Worm (Caenorhabditis elegans): ENCODE data around the gene cdf-1.

cdf-1 gene

DNA sequence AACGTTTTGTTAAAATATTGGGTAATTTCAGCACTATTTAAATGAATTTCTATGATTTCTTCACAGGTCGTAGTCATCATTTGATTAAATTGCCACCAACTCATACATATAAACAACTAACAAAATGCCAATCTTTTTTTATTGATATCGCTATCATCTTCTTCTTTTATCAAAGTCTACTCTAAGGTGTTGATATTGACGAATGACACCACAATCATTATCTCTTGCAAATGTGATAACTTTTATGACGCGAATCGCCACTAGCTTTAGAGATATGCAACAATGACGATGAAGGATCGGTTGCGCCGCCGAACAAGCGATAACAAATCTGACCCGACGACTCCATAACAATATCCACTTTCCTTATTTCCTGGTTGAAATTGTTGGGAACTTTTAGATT lies 9.5 kb upstream of the cdf-1 start:
- TF ChIP-seq ztf-29 (GFP tag; IDR thresholded peaks at IDR 0.05): no peak
- TF ChIP-seq klf-2 (GFP tag; conservative IDR thresholded peaks at IDR 0.05): no peak
- TF ChIP-seq tab-1 (GFP tag; IDR thresholded peaks at IDR 0.05): no peak
- TF ChIP-seq ztf-23 (GFP tag; IDR thresholded peaks at IDR 0.05): no peak
- TF ChIP-seq ref-1 (GFP tag; conservative IDR thresholded peaks at IDR 0.05): no peak
- no peak for TF ChIP-seq flt-1 (GFP tag; IDR thresholded peaks at IDR 0.05)

DNA sequence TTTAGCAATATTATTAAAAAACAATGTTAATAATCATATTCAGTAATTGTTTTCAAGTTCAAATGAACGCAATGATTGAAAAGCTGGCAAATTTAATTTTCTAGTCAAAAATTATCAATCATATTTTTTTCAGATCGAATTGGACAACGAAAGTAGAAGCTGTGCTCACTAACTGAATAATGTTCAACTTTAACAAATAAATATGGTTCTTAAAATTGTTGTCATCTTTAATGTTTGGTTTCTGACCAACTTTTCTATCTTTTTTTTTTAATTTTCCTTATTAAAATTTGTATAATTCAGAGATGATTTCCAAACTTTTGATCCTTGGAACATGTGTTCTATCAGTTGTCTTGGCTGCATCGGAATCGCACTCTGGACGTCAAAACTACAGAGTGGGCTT lies 7.0 kb upstream of the cdf-1 start, which contains the start of gene ttr-35:
Gene ttr-35 (plus strand): TSS at position 301 of the 400 bp plus-strand sequence.
- TF ChIP-seq ztf-23 (GFP tag; IDR thresholded peaks at IDR 0.05): no peak
- TF ChIP-seq ztf-29 (GFP tag; IDR thresholded peaks at IDR 0.05): no peak
- no peak for TF ChIP-seq tab-1 (GFP tag; IDR thresholded peaks at IDR 0.05)
- TF ChIP-seq ref-1 (GFP tag; conservative IDR thresholded peaks at IDR 0.05): no peak
- no peak for TF ChIP-seq klf-2 (GFP tag; conservative IDR thresholded peaks at IDR 0.05)
- TF ChIP-seq med-1 (GFP tag; optimal IDR thresholded peaks at IDR 0.05; ENCODE audit: insufficient read depth): no peak
- TF ChIP-seq flt-1 (GFP tag; IDR thresholded peaks at IDR 0.05): no peak
- no peak for TF ChIP-seq T22C8.4 (GFP tag; IDR thresholded peaks at IDR 0.05)
- TF ChIP-seq cog-1 (tag; optimal IDR thresholded peaks at IDR 0.05): no peak

DNA sequence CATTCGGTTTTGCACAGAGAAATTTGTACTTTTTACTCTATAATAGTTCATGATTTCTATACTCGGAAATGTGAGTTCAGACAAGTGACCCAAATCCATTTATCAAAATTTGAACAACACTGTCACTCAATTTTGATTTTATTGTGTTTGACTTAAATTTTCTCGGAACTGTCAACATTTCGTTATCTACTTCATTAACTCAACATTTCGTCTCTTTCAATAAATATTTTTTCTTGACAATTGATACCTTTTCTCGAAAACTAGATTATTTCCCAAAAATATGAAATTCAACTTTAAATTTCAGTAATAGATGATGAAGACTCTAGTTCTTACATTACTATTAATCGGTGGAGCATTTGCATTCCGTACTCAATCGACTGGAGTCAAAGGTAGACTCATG lies 5.7 kb upstream of the cdf-1 start, which contains the start of gene ttr-36:
Gene ttr-36 (plus strand): TSS at position 301 of the 400 bp plus-strand sequence.
- TF ChIP-seq T22C8.4 (GFP tag; IDR thresholded peaks at IDR 0.05): no peak
- TF ChIP-seq ref-1 (GFP tag; conservative IDR thresholded peaks at IDR 0.05): no peak
- TF ChIP-seq ztf-23 (GFP tag; IDR thresholded peaks at IDR 0.05): no peak
- no peak for TF ChIP-seq tab-1 (GFP tag; IDR thresholded peaks at IDR 0.05)
- no peak for TF ChIP-seq flt-1 (GFP tag; IDR thresholded peaks at IDR 0.05)
- TF ChIP-seq med-1 (GFP tag; optimal IDR thresholded peaks at IDR 0.05; ENCODE audit: insufficient read depth): no peak
- TF ChIP-seq ztf-29 (GFP tag; IDR thresholded peaks at IDR 0.05): no peak
- TF ChIP-seq klf-2 (GFP tag; conservative IDR thresholded peaks at IDR 0.05): no peak
- TF ChIP-seq cog-1 (tag; optimal IDR thresholded peaks at IDR 0.05): no peak

DNA sequence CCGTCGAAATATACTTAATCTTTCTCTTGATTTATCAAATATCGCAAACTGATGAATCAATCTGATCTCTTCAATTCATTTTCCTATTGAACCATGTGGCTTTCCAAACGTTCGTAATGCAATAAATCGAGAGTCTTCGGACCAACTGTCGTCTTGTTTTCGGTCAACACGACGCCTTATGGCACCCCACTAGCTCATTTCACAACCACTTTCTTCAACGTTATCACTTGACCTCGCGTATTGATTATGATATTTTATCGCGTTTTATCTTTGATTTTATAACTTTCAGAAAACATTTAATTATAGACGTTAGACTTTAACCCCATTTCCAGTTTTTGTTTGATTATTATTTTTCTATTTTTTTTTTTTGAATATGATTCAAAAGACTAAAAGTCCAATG lies 4.9 kb upstream of the cdf-1 start:
- no peak for TF ChIP-seq flt-1 (GFP tag; IDR thresholded peaks at IDR 0.05)
- TF ChIP-seq cog-1 (tag; optimal IDR thresholded peaks at IDR 0.05): no peak
- TF ChIP-seq tab-1 (GFP tag; IDR thresholded peaks at IDR 0.05): no peak
- TF ChIP-seq ztf-29 (GFP tag; IDR thresholded peaks at IDR 0.05): no peak
- no peak for TF ChIP-seq klf-2 (GFP tag; conservative IDR thresholded peaks at IDR 0.05)
- TF ChIP-seq ztf-23 (GFP tag; IDR thresholded peaks at IDR 0.05): no peak
- TF ChIP-seq ref-1 (GFP tag; conservative IDR thresholded peaks at IDR 0.05): no peak
- no peak for TF ChIP-seq med-1 (GFP tag; optimal IDR thresholded peaks at IDR 0.05; ENCODE audit: insufficient read depth)
- no peak for TF ChIP-seq T22C8.4 (GFP tag; IDR thresholded peaks at IDR 0.05)

DNA sequence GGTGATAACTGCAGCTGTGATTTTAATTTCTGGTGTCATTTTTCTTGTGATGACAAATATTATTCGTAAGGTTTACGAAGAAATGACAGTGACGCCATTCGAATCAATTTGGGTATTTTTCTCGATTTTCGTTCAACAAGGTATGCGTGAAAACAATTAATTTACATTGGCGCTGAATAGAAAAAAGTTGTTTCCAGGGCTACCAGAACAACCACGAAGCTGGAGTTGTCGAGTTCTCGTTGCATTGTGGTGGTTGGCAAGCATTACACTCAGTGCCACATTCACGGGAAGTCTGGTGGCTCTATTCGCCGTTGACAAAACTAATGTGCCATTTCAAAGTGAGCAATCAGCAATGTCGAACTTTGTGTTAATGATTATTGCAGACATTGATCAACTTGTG lies 2.8 kb upstream of the cdf-1 start:
- TF ChIP-seq klf-2 (GFP tag; conservative IDR thresholded peaks at IDR 0.05) (no peak), T22C8.4 (GFP tag; IDR thresholded peaks at IDR 0.05) (no peak), ztf-29 (GFP tag; IDR thresholded peaks at IDR 0.05) (no peak), med-1 (GFP tag; optimal IDR thresholded peaks at IDR 0.05; ENCODE audit: insufficient read depth) (no peak), flt-1 (GFP tag; IDR thresholded peaks at IDR 0.05) (no peak), cog-1 (tag; optimal IDR thresholded peaks at IDR 0.05) (no peak), ref-1 (GFP tag; conservative IDR thresholded peaks at IDR 0.05) (no peak)

DNA sequence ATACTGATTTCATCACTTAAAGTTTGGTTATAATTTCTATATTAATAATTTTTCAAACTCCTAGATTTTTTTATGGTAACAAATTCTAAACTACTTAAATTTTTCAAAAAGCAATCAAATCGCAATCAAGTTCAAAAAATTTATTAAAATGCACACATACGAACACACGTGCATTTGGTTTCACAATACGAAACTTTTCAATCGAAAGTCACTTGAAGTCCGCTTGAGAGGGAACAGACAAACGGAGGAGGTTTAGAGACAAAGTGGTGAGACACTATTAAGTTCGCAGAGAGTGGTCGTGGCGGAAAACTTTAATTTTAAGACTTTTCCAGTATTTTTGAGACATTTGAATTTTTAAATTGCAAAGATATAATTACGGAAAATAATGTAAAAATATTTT lies 719 bp upstream of the cdf-1 start, which contains the start of gene glr-8:
Gene glr-8 (plus strand): TSS at position 319 of the 400 bp plus-strand sequence.
- TF ChIP-seq klf-2 (GFP tag; conservative IDR thresholded peaks at IDR 0.05) (no peak), med-1 (GFP tag; optimal IDR thresholded peaks at IDR 0.05; ENCODE audit: insufficient read depth) (no peak), ztf-23 (GFP tag; IDR thresholded peaks at IDR 0.05) (no peak), ref-1 (GFP tag; conservative IDR thresholded peaks at IDR 0.05) (no peak), cog-1 (tag; optimal IDR thresholded peaks at IDR 0.05) (no peak), flt-1 (GFP tag; IDR thresholded peaks at IDR 0.05) (no peak), tab-1 (GFP tag; IDR thresholded peaks at IDR 0.05) (no peak), ztf-29 (GFP tag; IDR thresholded peaks at IDR 0.05) (no peak), T22C8.4 (GFP tag; IDR thresholded peaks at IDR 0.05) (no peak)

DNA sequence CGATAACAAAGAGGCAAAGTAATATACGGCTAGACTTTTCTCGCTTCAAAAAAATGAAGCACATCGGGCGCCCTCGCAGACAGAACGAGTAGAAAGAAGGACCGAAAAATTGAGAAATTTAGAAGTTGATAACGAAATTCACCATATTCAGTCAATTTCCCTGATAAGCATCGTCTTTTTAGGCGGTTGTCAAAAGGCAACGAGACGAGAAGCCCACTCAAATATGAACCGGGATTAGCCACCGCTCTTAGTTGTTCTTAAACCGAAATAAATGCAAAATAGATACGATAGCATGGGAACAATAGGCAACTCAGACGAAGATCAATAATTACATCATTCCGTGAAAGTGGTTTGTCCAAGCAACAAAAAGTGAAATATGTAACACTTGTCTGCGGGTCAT lies 1.8 kb downstream of the cdf-1 start:
- TF ChIP-seq cog-1 (tag; optimal IDR thresholded peaks at IDR 0.05) (no peak), flt-1 (GFP tag; IDR thresholded peaks at IDR 0.05) (no peak), med-1 (GFP tag; optimal IDR thresholded peaks at IDR 0.05; ENCODE audit: insufficient read depth) (no peak), ref-1 (GFP tag; conservative IDR thresholded peaks at IDR 0.05) (no peak), ztf-23 (GFP tag; IDR thresholded peaks at IDR 0.05) (no peak)

DNA sequence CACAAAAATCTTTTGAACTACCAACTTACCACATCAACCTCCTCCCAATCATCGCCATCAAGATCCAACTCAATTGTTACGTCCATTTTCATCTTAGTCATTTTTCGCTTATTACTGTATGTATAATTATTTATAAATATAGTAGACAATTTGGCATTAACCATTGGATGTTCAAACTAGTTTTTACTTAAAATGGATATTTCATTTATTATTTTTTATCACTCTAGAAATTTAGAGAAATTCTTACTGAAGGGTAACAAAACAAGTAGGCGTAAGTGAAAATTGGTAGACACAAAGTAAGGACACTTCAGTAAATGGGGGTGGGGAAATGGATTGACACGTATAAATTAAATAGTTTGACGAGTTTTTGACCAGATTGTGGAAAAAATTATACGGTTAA lies 5.2 kb downstream of the cdf-1 start, which contains the start of gene actl-1:
Gene actl-1 (minus strand): TSS at position 101 of the 400 bp plus-strand sequence.
- TF ChIP-seq ref-1 (GFP tag; conservative IDR thresholded peaks at IDR 0.05): no peak

DNA sequence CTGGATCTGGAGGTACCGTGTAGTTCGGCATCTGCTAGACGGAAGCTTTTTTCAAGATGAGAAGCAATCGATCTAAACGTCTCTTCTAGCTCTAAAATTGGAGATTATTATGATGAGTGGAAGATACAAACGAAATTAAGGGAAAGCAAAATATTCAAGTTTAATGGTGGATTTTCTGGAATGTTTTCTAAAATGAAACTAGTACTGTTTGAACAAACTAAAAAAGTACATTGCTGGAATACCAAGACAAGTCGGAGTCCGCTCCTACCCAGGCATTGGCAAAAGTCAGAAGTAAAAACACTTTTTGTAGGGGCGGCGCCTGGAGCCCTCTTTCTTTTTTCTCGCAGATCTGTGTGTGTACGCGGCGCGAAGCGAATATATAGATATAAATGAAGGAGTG lies 20.2 kb downstream of the cdf-1 start, which contains the start of gene gar-1:
Gene gar-1 (minus strand): TSS at position 101 of the 400 bp plus-strand sequence.
- TF ChIP-seq T22C8.4 (GFP tag; IDR thresholded peaks at IDR 0.05) (no peak), tab-1 (GFP tag; IDR thresholded peaks at IDR 0.05) (no peak), cog-1 (tag; optimal IDR thresholded peaks at IDR 0.05) (no peak), ztf-23 (GFP tag; IDR thresholded peaks at IDR 0.05) (no peak), flt-1 (GFP tag; IDR thresholded peaks at IDR 0.05) (no peak), ref-1 (GFP tag; conservative IDR thresholded peaks at IDR 0.05) (no peak), klf-2 (GFP tag; conservative IDR thresholded peaks at IDR 0.05) (no peak), ztf-29 (GFP tag; IDR thresholded peaks at IDR 0.05) (no peak), med-1 (GFP tag; optimal IDR thresholded peaks at IDR 0.05; ENCODE audit: insufficient read depth) (no peak)

DNA sequence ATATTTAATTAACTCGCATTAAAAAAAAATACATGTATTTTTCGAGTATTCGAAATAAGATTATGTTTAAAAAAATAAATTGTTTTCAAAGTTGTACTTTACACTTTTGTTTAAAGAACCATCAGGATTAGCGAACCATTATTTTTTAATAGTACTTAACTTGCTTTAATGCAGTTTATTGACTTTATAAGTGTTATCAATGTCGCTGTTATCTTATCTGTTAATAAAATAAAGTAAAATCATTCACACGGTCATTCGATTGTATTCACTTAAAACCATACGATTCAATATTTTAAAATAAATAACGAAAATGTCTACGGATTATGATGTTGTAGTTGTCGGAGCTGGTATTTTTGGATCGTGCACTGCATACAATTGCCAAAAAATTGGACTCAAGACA lies 28.4 kb downstream of the cdf-1 start, which contains the start of gene C15B12.1:
Gene C15B12.1 (plus strand): TSS at position 271 of the 400 bp plus-strand sequence.
- no peak for TF ChIP-seq ztf-29 (GFP tag; IDR thresholded peaks at IDR 0.05)
- no peak for TF ChIP-seq med-1 (GFP tag; optimal IDR thresholded peaks at IDR 0.05; ENCODE audit: insufficient read depth)
- TF ChIP-seq ztf-23 (GFP tag; IDR thresholded peaks at IDR 0.05): no peak
- no peak for TF ChIP-seq tab-1 (GFP tag; IDR thresholded peaks at IDR 0.05)
- no peak for TF ChIP-seq klf-2 (GFP tag; conservative IDR thresholded peaks at IDR 0.05)
- TF ChIP-seq ref-1 (GFP tag; conservative IDR thresholded peaks at IDR 0.05): no peak
- TF ChIP-seq cog-1 (tag; optimal IDR thresholded peaks at IDR 0.05): no peak
- no peak for TF ChIP-seq flt-1 (GFP tag; IDR thresholded peaks at IDR 0.05)
- no peak for TF ChIP-seq T22C8.4 (GFP tag; IDR thresholded peaks at IDR 0.05)
